Worm (Caenorhabditis elegans): ENCODE results near the gene pqn-87.
A peak's percentile ranks its signal among the peaks of the same experiment; 100 is the strongest.

The pqn-87 gene

ce11 chrII:12242551-12242950 is 17.7 kb upstream of the pqn-87 start, which contains the start of gene Y57A10A.24:
Gene Y57A10A.24 (plus strand): TSS chrII:12242946.
- TF ChIP-seq efl-1 (optimal IDR thresholded peaks at IDR 0.05) (no peak), efl-1 (GFP tag; optimal IDR thresholded peaks at IDR 0.05 in 1 of 2) (peak in 1 of 2 experiments; percentile 4), pax-3 (tag; optimal IDR thresholded peaks at IDR 0.05) (no peak), mef-2 (tag; optimal IDR thresholded peaks at IDR 0.05) (no peak), dsc-1 (tag; optimal IDR thresholded peaks at IDR 0.05) (no peak)

DNA sequence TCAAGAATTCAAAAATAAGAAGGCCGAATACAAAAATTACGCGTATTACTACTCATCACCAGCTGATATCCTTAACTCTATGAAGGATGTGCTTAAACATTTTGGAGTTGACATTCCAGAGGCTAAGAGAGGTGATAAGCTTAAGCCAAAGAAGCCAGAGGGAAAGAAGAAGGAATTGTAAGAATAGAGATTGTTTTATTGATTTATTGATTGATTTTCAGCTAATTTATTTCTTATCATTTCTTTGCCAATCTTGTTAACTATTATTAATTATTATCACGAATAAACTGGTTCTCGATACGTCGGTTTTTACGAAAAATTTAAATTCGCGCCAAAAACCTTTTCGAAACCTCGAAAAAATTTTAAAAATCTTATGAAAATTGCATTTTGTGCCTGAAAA is 16.9 kb upstream of the pqn-87 start:
- TF ChIP-seq ceh-63 (GFP tag; optimal IDR thresholded peaks at IDR 0.05) (no peak), mep-1 (tag; optimal IDR thresholded peaks at IDR 0.05) (no peak), nhr-11 (tag; optimal IDR thresholded peaks at IDR 0.05) (no peak)

- TF ChIP-seq swsn-7 (tag; optimal IDR thresholded peaks at IDR 0.05) (no peak), ets-5 (GFP tag; IDR thresholded peaks at IDR 0.05) (no peak), mab-9 (GFP tag; IDR thresholded peaks at IDR 0.05) (no peak), C04F5.9 (tag; optimal IDR thresholded peaks at IDR 0.05) (no peak), fkh-8 (tag; optimal IDR thresholded peaks at IDR 0.05) (no peak), hlh-17 (GFP tag; optimal IDR thresholded peaks at IDR 0.05; ENCODE audit: borderline replicate concordance) (no peak), tlp-1 (tag; optimal IDR thresholded peaks at IDR 0.05) (no peak), unc-86 (tag; optimal IDR thresholded peaks at IDR 0.05) (no peak), lir-3 (tag; optimal IDR thresholded peaks at IDR 0.05; ENCODE audit: poor library complexity) (no peak)
Measured at ce11 chrII:12240088-12240487, 15.2 kb upstream of the pqn-87 start, which contains the start of gene txdc-12.1. Gene txdc-12.1 (plus strand): TSS chrII:12240388.

DNA sequence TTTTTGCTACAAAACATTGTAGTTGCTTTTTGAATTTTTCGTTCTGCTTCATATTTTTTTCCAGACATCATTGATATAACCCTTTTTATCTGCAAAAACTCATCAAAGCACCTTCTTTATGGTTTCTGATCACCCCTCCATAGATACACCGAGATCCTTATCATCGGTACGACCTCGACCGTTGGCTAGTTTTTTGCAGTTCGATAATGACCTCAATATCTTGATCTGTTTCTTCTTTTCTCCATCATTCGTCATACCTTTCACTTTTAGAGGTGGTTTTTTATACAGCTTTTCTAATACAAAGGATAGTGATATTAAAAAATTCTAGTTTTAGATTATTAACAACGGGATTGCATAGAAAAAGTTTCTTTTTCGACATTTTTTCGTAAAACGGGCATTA is 14.6 kb upstream of the pqn-87 start:
- peak; percentile 41 for TF ChIP-seq nhr-84 (tag; optimal IDR thresholded peaks at IDR 0.05)
- TF ChIP-seq nhr-71 (tag; optimal IDR thresholded peaks at IDR 0.05), result peak; percentile 33
- TF ChIP-seq lir-3 (tag; optimal IDR thresholded peaks at IDR 0.05; ENCODE audit: poor library complexity), result no peak
- peak; percentile 96 for TF ChIP-seq blmp-1 (tag; optimal IDR thresholded peaks at IDR 0.05)
- TF ChIP-seq nhr-76 (tag; optimal IDR thresholded peaks at IDR 0.05), result no peak
- no peak for TF ChIP-seq irx-1 (tag; optimal IDR thresholded peaks at IDR 0.05)
- no peak for TF ChIP-seq unc-130 (tag; optimal IDR thresholded peaks at IDR 0.05)
- no peak for TF ChIP-seq egl-13 (tag; optimal IDR thresholded peaks at IDR 0.05)
- peak; percentile 29; the same call in 1 of the 2 replicates for TF ChIP-seq grh-1 (GFP tag; IDR thresholded peaks at IDR 0.05)
- no peak for TF ChIP-seq unc-30 (tag; optimal IDR thresholded peaks at IDR 0.05)
- no peak for TF ChIP-seq aha-1 (tag; optimal IDR thresholded peaks at IDR 0.05)
- TF ChIP-seq C16A3.4 (tag; optimal IDR thresholded peaks at IDR 0.05), result no peak
- peak; percentile 18 for TF ChIP-seq snu-23 (GFP tag; optimal IDR thresholded peaks at IDR 0.05)
- TF ChIP-seq nhr-11 (tag; optimal IDR thresholded peaks at IDR 0.05), result no peak
- peak in 4 of 6 experiments; percentile 43 to 56 (median 54) for TF ChIP-seq elt-3 (tag; optimal IDR thresholded peaks at IDR 0.05)
- peak; percentile 14 for TF ChIP-seq nhr-20 (tag; optimal IDR thresholded peaks at IDR 0.05)
- TF ChIP-seq nhr-85 (tag), result peak; percentile 87
- no peak for TF ChIP-seq mef-2 (tag; optimal IDR thresholded peaks at IDR 0.05)

- no peak for TF ChIP-seq tlp-1 (tag; optimal IDR thresholded peaks at IDR 0.05)
- TF ChIP-seq nhr-90 (tag; optimal IDR thresholded peaks at IDR 0.05; ENCODE audit: poor library complexity), result peak; percentile 2
- no peak for TF ChIP-seq vab-15 (tag; optimal IDR thresholded peaks at IDR 0.05)
- TF ChIP-seq ztf-4 (tag; optimal IDR thresholded peaks at IDR 0.05), result peak; percentile 5
- TF ChIP-seq blmp-1 (tag; optimal IDR thresholded peaks at IDR 0.05), result peak; percentile 86
- TF ChIP-seq grh-1 (GFP tag; IDR thresholded peaks at IDR 0.05), result peak; percentile 83
- TF ChIP-seq ztf-11 (tag; optimal IDR thresholded peaks at IDR 0.05), result no peak
- peak in 1 of 2 experiments; percentile 54 for TF ChIP-seq lsy-2 (tag; optimal IDR thresholded peaks at IDR 0.05)
- TF ChIP-seq ceh-8 (GFP tag; optimal IDR thresholded peaks at IDR 0.05), result no peak
- TF ChIP-seq efl-1 (optimal IDR thresholded peaks at IDR 0.05), result no peak
- TF ChIP-seq efl-1 (GFP tag; optimal IDR thresholded peaks at IDR 0.05 in 1 of 2), result peak in 1 of 2 experiments; percentile 91
- peak in 3 of 6 experiments; percentile 16 to 75 (median 45) for TF ChIP-seq elt-3 (tag; optimal IDR thresholded peaks at IDR 0.05)
- TF ChIP-seq snu-23 (GFP tag; optimal IDR thresholded peaks at IDR 0.05), result peak; percentile 28
- TF ChIP-seq unc-86 (tag; optimal IDR thresholded peaks at IDR 0.05), result no peak
- peak; percentile 40 for TF ChIP-seq nhr-85 (tag)
- no peak for TF ChIP-seq ceh-90 (tag; optimal IDR thresholded peaks at IDR 0.05)
- no peak for TF ChIP-seq irx-1 (tag; optimal IDR thresholded peaks at IDR 0.05)
- TF ChIP-seq fkh-4 (tag; optimal IDR thresholded peaks at IDR 0.05; ENCODE audit: borderline replicate concordance), result no peak
- TF ChIP-seq lin-15B (tag; optimal IDR thresholded peaks at IDR 0.05), result no peak
- no peak for TF ChIP-seq efl-3 (GFP tag; optimal IDR thresholded peaks at IDR 0.05)
- no peak for TF ChIP-seq ceh-88 (GFP tag; IDR thresholded peaks at IDR 0.05)
- TF ChIP-seq mep-1 (tag; optimal IDR thresholded peaks at IDR 0.05), result peak; percentile 14
- TF ChIP-seq hlh-17 (GFP tag; optimal IDR thresholded peaks at IDR 0.05; ENCODE audit: borderline replicate concordance), result no peak
- no peak for TF ChIP-seq lin-14 (GFP tag; optimal IDR thresholded peaks at IDR 0.05)
- peak; percentile 94 for TF ChIP-seq xbp-1 (tag; optimal IDR thresholded peaks at IDR 0.05)
Measured at ce11 chrII:12237555-12237954, 12.7 kb upstream of the pqn-87 start.
